Fruit fly (Drosophila melanogaster) whole organism, embryonic: ENCODE results near the gene Iyd.

Experiments
- Antp ChIP-seq: fragments of 200-800 bp; sonication (Bioruptor generic); optimal IDR thresholded peaks from 3 replicates; lab custom pipeline; 2016; ENCODE audit warnings: missing biosample characterization, missing genetic modification characterization
- BEAF-32 ChIP-seq: fragments of 200-800 bp; sonication (Bioruptor generic); optimal IDR thresholded peaks from 3 replicates; lab custom pipeline; 2017; ENCODE audit warnings: missing biosample characterization, missing genetic modification characterization, mild to moderate bottlenecking, moderate library complexity, missing genetic modification reagents
- Bteb2 ChIP-seq: fragments of 200-800 bp; sonication (Bioruptor generic); optimal IDR thresholded peaks from 2 replicates; lab custom pipeline; 2016; ENCODE audit warnings: missing biosample characterization, missing genetic modification characterization
- CG10654 ChIP-seq: fragments of 200-800 bp; sonication (Bioruptor generic); optimal IDR thresholded peaks from 2 replicates; lab custom pipeline; 2016; ENCODE audit warnings: missing biosample characterization, missing genetic modification characterization
- CG12071 ChIP-seq: fragments of 200-800 bp; sonication (Bioruptor generic); optimal IDR thresholded peaks from 3 replicates; lab custom pipeline; 2018; ENCODE audit warnings: missing biosample characterization, mild to moderate bottlenecking, missing genetic modification characterization
- CG13775 ChIP-seq: fragments of 200-800 bp; sonication (Bioruptor generic); optimal IDR thresholded peaks from 3 replicates; lab custom pipeline; 2017; ENCODE audit warnings: missing biosample characterization, mild to moderate bottlenecking, missing genetic modification characterization
- CG14441 ChIP-seq: fragments of 200-800 bp; sonication (Bioruptor generic); IDR thresholded peaks from 2 replicates; pipeline ENCODE4 v1.3.6; 2022; ENCODE audit warnings: missing biosample characterization, missing genetic modification characterization
- CG1529 ChIP-seq: fragments of 200-800 bp; sonication (Bioruptor generic); optimal IDR thresholded peaks from 3 replicates; lab custom pipeline; 2018; ENCODE audit warnings: missing biosample characterization, missing genetic modification characterization
- CG15514 ChIP-seq: fragments of 200-800 bp; sonication (Bioruptor generic); optimal IDR thresholded peaks from 3 replicates; lab custom pipeline; 2017; ENCODE audit warnings: missing biosample characterization, missing genetic modification characterization, mild to moderate bottlenecking, moderate library complexity, missing genetic modification reagents
- CG1647 ChIP-seq: fragments of 200-800 bp; sonication (Bioruptor generic); optimal IDR thresholded peaks from 3 replicates; lab custom pipeline; 2016; ENCODE audit warnings: missing biosample characterization, missing genetic modification characterization
- CG16813 ChIP-seq: fragments of 200-800 bp; sonication (Bioruptor generic); IDR thresholded peaks from 3 replicates; pipeline ENCODE4 v1.3.6; 2022; ENCODE audit warnings: missing biosample characterization, missing genetic modification characterization; ENCODE audit not compliant: partially characterized antibody
- CG2202 ChIP-seq: fragments of 200-800 bp; sonication (Bioruptor generic); optimal IDR thresholded peaks from 2 replicates; lab custom pipeline; 2018; ENCODE audit warnings: missing biosample characterization, mild to moderate bottlenecking, missing genetic modification characterization
- CG30403 ChIP-seq: fragments of 200-800 bp; sonication (Bioruptor generic); optimal IDR thresholded peaks from 3 replicates; lab custom pipeline; 2016; ENCODE audit warnings: missing biosample characterization, missing genetic modification characterization
- CG3163 ChIP-seq: fragments of 200-800 bp; sonication (Bioruptor generic); optimal IDR thresholded peaks from 3 replicates; lab custom pipeline; 2016; ENCODE audit warnings: missing biosample characterization, missing genetic modification characterization
- CG3726 ChIP-seq: fragments of 200-800 bp; sonication (Bioruptor generic); IDR thresholded peaks from 3 replicates; pipeline ENCODE4, ENCODE4 v1.3.6; 2022; ENCODE audit warnings: missing biosample characterization, missing genetic modification characterization
- CG42726 ChIP-seq: fragments of 200-800 bp; sonication (Bioruptor generic); IDR thresholded peaks from 2 replicates; pipeline ENCODE4 v1.3.6; 2022; ENCODE audit warnings: missing biosample characterization, missing genetic modification characterization; ENCODE audit not compliant: partially characterized antibody
- CG4707 ChIP-seq: fragments of 200-800 bp; sonication (Bioruptor generic); optimal IDR thresholded peaks from 2 replicates; lab custom pipeline; 2018; ENCODE audit warnings: missing biosample characterization, mild to moderate bottlenecking, missing genetic modification characterization, moderate library complexity
- CG6175 ChIP-seq: fragments of 200-800 bp; sonication (Bioruptor generic); IDR thresholded peaks from 3 replicates; pipeline ENCODE4 v1.3.6; 2022; ENCODE audit warnings: missing biosample characterization, missing genetic modification characterization
- CG7372 ChIP-seq: fragments of 200-800 bp; sonication (Bioruptor generic); IDR thresholded peaks from 2 replicates; pipeline ENCODE4 v1.3.6; 2022; ENCODE audit warnings: missing biosample characterization, missing genetic modification characterization
- CG8359 ChIP-seq: fragments of 200-800 bp; sonication (Bioruptor generic); optimal IDR thresholded peaks from 2 replicates; lab custom pipeline; 2017; ENCODE audit warnings: missing biosample characterization, mild to moderate bottlenecking, missing genetic modification characterization, borderline replicate concordance
- CG8478 ChIP-seq: fragments of >200 bp; optimal IDR thresholded peaks from 2 replicates; lab custom pipeline; 2018
- CG9932 ChIP-seq: fragments of 200-800 bp; sonication (Bioruptor generic); IDR thresholded peaks from 2 replicates; pipeline ENCODE4 v1.3.6; 2022; ENCODE audit warnings: missing biosample characterization, missing genetic modification characterization
- Doc2 ChIP-seq: fragments of 200-800 bp; sonication (Bioruptor generic); IDR thresholded peaks from 2 replicates; pipeline ENCODE4 v1.3.6; 2022; ENCODE audit warnings: missing biosample characterization, missing genetic modification characterization
- Lhr ChIP-seq: fragments of 200-800 bp; sonication (Bioruptor generic); optimal IDR thresholded peaks from 3 replicates; lab custom pipeline; 2017; ENCODE audit warnings: mild to moderate bottlenecking, missing biosample characterization, missing genetic modification reagents, missing genetic modification characterization
- Lpt ChIP-seq: fragments of >200 bp; optimal IDR thresholded peaks from 2 replicates; lab custom pipeline; 2018; ENCODE audit warnings: missing biosample characterization, missing genetic modification characterization
- MESR4 ChIP-seq: fragments of 200-800 bp; sonication (Bioruptor generic); optimal IDR thresholded peaks from 2 replicates; lab custom pipeline; 2018; ENCODE audit warnings: missing biosample characterization, mild to moderate bottlenecking, missing genetic modification characterization, moderate library complexity
- Mes4 ChIP-seq: fragments of 200-800 bp; sonication (Bioruptor generic); optimal IDR thresholded peaks from 2 replicates; lab custom pipeline; 2016; ENCODE audit warnings: missing biosample characterization, missing genetic modification characterization
- Nf-YB ChIP-seq: fragments of 200-800 bp; sonication (Bioruptor generic); optimal IDR thresholded peaks from 3 replicates; lab custom pipeline; 2019; ENCODE audit warnings: missing biosample characterization, mild to moderate bottlenecking, missing genetic modification characterization, moderate library complexity
- Nf-YC ChIP-seq: fragments of 200-800 bp; optimal IDR thresholded peaks from 3 replicates; lab custom pipeline; 2019; ENCODE audit warnings: missing biosample characterization, mild to moderate bottlenecking, missing genetic modification characterization, moderate library complexity
- Rx ChIP-seq: fragments of 200-800 bp; sonication (Bioruptor generic); IDR thresholded peaks from 2 replicates; pipeline ENCODE4 v1.3.6; 2022; ENCODE audit warnings: missing biosample characterization, missing genetic modification characterization
- Side ChIP-seq: fragments of 200-800 bp; sonication (Bioruptor generic); optimal IDR thresholded peaks from 2 replicates; lab custom pipeline; 2016; ENCODE audit warnings: missing biosample characterization, missing genetic modification characterization
- Sin3A ChIP-seq: fragments of >200 bp; optimal IDR thresholded peaks from 2 replicates; lab custom pipeline; 2018
- Sox102F ChIP-seq: fragments of 200-800 bp; sonication (Bioruptor generic); optimal IDR thresholded peaks from 2 replicates; lab custom pipeline; 2018; ENCODE audit warnings: missing biosample characterization, mild to moderate bottlenecking, missing genetic modification characterization, moderate library complexity
- Stat92E ChIP-seq, 3 experiments: fragments of >200 bp in 2 of 3; fragments of 200-800 bp in 1 of 3; sonication (Bioruptor generic) in 1 of 3; optimal IDR thresholded peaks; 2 replicates each; lab custom pipeline; 2017 to 2019; ENCODE audit warnings: missing biosample characterization in 3 of 3, missing genetic modification characterization in 3 of 3, mild to moderate bottlenecking in 1 of 3, moderate library complexity in 1 of 3
- ase ChIP-seq: fragments of 200-800 bp; sonication (Bioruptor generic); IDR thresholded peaks from 3 replicates; pipeline ENCODE4 v1.3.6; 2022; ENCODE audit warnings: missing biosample characterization, missing genetic modification characterization
- br ChIP-seq: fragments of >200 bp; optimal IDR thresholded peaks from 2 replicates; lab custom pipeline; 2017
- danr ChIP-seq: fragments of 200-800 bp; sonication (Bioruptor generic); IDR thresholded peaks from 2 replicates; pipeline ENCODE4 v1.3.6; 2022; ENCODE audit warnings: missing biosample characterization, missing genetic modification characterization
- dimm ChIP-seq: fragments of 200-800 bp; sonication (Bioruptor generic); IDR thresholded peaks from 2 replicates; pipeline ENCODE4 v1.3.6; 2022; ENCODE audit warnings: missing biosample characterization, missing genetic modification characterization
- eve ChIP-seq, 2 experiments: fragments of >200 bp; optimal IDR thresholded peaks; 2 replicates each; lab custom pipeline; 2017; ENCODE audit warnings: missing biosample characterization in 2 of 2, missing genetic modification characterization in 2 of 2
- gce ChIP-seq: fragments of 200-800 bp; sonication (Bioruptor generic); IDR thresholded peaks from 3 replicates; pipeline ENCODE4 v1.3.6; 2022; ENCODE audit warnings: missing biosample characterization, missing genetic modification characterization
- grau ChIP-seq: fragments of 200-800 bp; optimal IDR thresholded peaks from 3 replicates; lab custom pipeline; 2019; ENCODE audit warnings: missing biosample characterization, mild to moderate bottlenecking, missing genetic modification characterization, moderate library complexity
- gt ChIP-seq: fragments of 200-800 bp; sonication (Bioruptor generic); IDR thresholded peaks from 2 replicates; pipeline ENCODE4 v1.3.6; 2022; ENCODE audit warnings: missing biosample characterization, missing genetic modification characterization
- ham ChIP-seq: fragments of 200-800 bp; sonication (Bioruptor generic); IDR thresholded peaks from 2 replicates; pipeline ENCODE4 v1.3.6; 2022; ENCODE audit warnings: missing biosample characterization, missing genetic modification characterization
- hbn ChIP-seq: fragments of 200-800 bp; sonication (Bioruptor generic); IDR thresholded peaks from 2 replicates; pipeline ENCODE4 v1.3.6; 2022; ENCODE audit warnings: missing biosample characterization, missing genetic modification characterization; ENCODE audit not compliant: partially characterized antibody
- her ChIP-seq: fragments of 200-800 bp; sonication (Bioruptor generic); optimal IDR thresholded peaks from 2 replicates; lab custom pipeline; 2016; ENCODE audit warnings: missing biosample characterization, missing genetic modification characterization
- hth ChIP-seq: fragments of >200 bp; optimal IDR thresholded peaks from 2 replicates; lab custom pipeline; 2017; ENCODE audit warnings: inconsistent platforms
- lilli ChIP-seq: fragments of 200-800 bp; sonication (Bioruptor generic); optimal IDR thresholded peaks from 3 replicates; lab custom pipeline; 2016; ENCODE audit warnings: missing biosample characterization, missing genetic modification characterization
- mld ChIP-seq: fragments of 200-800 bp; sonication (Bioruptor generic); IDR thresholded peaks from 3 replicates; pipeline ENCODE4 v1.3.6; 2022; ENCODE audit warnings: missing biosample characterization, missing genetic modification characterization; ENCODE audit not compliant: partially characterized antibody
- slp2 ChIP-seq: fragments of 200-800 bp; sonication (Bioruptor generic); optimal IDR thresholded peaks from 2 replicates; lab custom pipeline; 2016; ENCODE audit warnings: missing biosample characterization, missing genetic modification characterization
- sna ChIP-seq: fragments of 200-800 bp; sonication (Bioruptor generic); IDR thresholded peaks from 2 replicates; pipeline ENCODE4 v1.3.6; 2022; ENCODE audit warnings: missing biosample characterization, missing genetic modification characterization; ENCODE audit not compliant: partially characterized antibody
- vnd ChIP-seq: fragments of 200-800 bp; sonication (Bioruptor generic); IDR thresholded peaks from 3 replicates; pipeline ENCODE4 v1.3.6; 2022; ENCODE audit warnings: missing biosample characterization, missing genetic modification characterization; ENCODE audit not compliant: partially characterized antibody

The Iyd gene

DNA sequence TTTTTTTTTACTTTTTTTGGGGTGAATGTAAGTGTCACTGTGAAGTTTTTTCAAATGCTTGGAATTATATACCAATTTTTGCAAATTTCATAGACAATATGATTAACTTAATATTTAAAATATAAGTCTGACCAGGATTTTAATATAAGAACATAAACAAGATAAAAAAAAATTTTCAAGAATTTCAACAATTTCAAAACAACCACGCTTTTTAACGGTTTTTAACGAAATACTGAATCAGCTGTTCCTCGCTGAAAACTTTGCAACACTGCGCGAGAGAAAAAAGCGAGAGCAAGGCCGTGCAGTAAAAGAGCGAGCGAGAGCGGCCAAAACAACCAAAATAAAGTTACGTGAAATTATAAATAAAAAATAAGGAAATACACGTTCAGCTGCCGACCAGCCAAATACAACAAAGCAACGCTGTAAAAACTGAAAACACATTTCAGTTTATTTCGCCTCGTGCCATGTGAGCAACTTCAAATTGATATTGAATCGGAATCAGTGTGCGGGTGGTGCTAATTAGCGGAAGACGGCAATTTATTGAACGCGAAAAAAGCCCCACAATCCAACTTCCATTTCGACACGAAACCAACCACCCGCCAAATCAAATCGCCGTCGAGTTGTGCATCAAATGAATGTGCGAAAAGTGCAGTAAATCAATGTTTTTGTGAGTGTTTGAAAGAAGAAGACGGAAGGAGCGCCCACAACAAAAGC lies at the start of gene Iyd, which contains the start of the genes CG46439 and CG33947 (continued):
- TF ChIP-seq Side (GFP tag; lab: Kevin White, UChicago) (no peak), hth (lab: Kevin White, UChicago) (no peak), CG8478 (lab: Kevin White, UChicago) (no peak), CG9932 (GFP tag; lab: Robert Waterston, UW) (no peak), ase (GFP tag; lab: Robert Waterston, UW) (no peak), CG16813 (GFP tag; lab: Robert Waterston, UW) (0 out of 3 replicates have a peak, but pooled peaks have one; percentile 16), Sox102F (GFP tag; lab: Kevin White, UChicago) (no peak), br (no peak), CG8359 (GFP tag; lab: Kevin White, UChicago) (no peak), grau (tag; lab: Kevin White, UChicago) (peak; percentile 2), eve (GFP tag; optimal IDR thresholded peaks at IDR 0.05; lab: Kevin White, UChicago) (no peak), ham (no peak), CG6175 (no peak), Stat92E (GFP tag; optimal IDR thresholded peaks at IDR 0.05; lab: Kevin White, UChicago) (no peak), CG12071 (GFP tag; lab: Kevin White, UChicago) (no peak), Antp (GFP tag; lab: Kevin White, UChicago) (no peak), CG14441 (GFP tag; lab: Robert Waterston, UW) (peak; percentile 29; the same call in 1 of the 2 replicates), CG1647 (GFP tag; lab: Kevin White, UChicago) (no peak), lilli (GFP tag; lab: Kevin White, UChicago) (no peak), Bteb2 (GFP tag; lab: Kevin White, UChicago) (no peak), CG42726 (no peak), CG3726 (no peak), Nf-YC (tag; lab: Kevin White, UChicago) (peak; percentile 13), CG4707 (GFP tag; lab: Kevin White, UChicago) (no peak), sna (GFP tag; lab: Robert Waterston, UW) (peak; percentile 54), CG2202 (tag; lab: Kevin White, UChicago) (no peak), MESR4 (GFP tag; lab: Kevin White, UChicago) (peak; percentile 37), BEAF-32 (GFP tag; lab: Kevin White, UChicago) (no peak), CG10654 (no peak), her (no peak), Sin3A (lab: Kevin White, UChicago) (no peak), Rx (GFP tag; lab: Robert Waterston, UW) (no peak), CG1529 (no peak), Lhr (GFP tag; lab: Kevin White, UChicago) (no peak), danr (GFP tag; lab: Robert Waterston, UW) (no peak), vnd (no peak), Nf-YB (GFP tag; lab: Kevin White, UChicago) (no peak), CG3163 (GFP tag; lab: Kevin White, UChicago) (no peak), CG15514 (peak; percentile 71), Lpt (GFP tag; lab: Kevin White, UChicago) (no peak), mld (GFP tag; lab: Robert Waterston, UW) (no peak), Doc2 (GFP tag; lab: Robert Waterston, UW) (no peak), Mes4 (no peak), CG13775 (no peak), CG7372 (GFP tag; lab: Robert Waterston, UW) (no peak), dimm (no peak), slp2 (GFP tag; lab: Kevin White, UChicago) (no peak), hbn (GFP tag; lab: Robert Waterston, UW) (peak; percentile 44; the same call in 1 of the 2 replicates), CG30403 (GFP tag; lab: Kevin White, UChicago) (no peak), gce (GFP tag; lab: Robert Waterston, UW) (0 out of 3 replicates have a peak, but pooled peaks have one; percentile 41), gt (GFP tag; lab: Robert Waterston, UW) (no peak)
